Fruit fly (Drosophila melanogaster) whole organism, larva: Measurements from ENCODE around the gene fng.

ENCODE experiments used
- noc ChIP-seq: fragments of 200-800 bp; sonication (Bioruptor generic); optimal IDR thresholded peaks from 3 replicates; lab custom pipeline; 2019; ENCODE audit warnings: missing biosample characterization, mild to moderate bottlenecking, missing genetic modification characterization, moderate library complexity

fng gene

dm6 chr3L:20949371-20950135, at the start of gene fng:
Gene fng (minus strand): TSS chr3L:20949512.
- TF ChIP-seq noc (tag; lab: Kevin White, UChicago) = no peak

- TF ChIP-seq noc (tag; lab: Kevin White, UChicago) = no peak
Measured at dm6 chr3L:20991373-20991772, 42.1 kb upstream of the fng start, which contains the start of gene CG12984. Gene CG12984 (plus strand): TSS chr3L:20991673.

- no peak for TF ChIP-seq noc (tag; lab: Kevin White, UChicago)
Measured at dm6 chr3L:20990231-20990630, 40.9 kb upstream of the fng start.

dm6 chr3L:20988862-20989261, 39.5 kb upstream of the fng start:
- no peak for TF ChIP-seq noc (tag; lab: Kevin White, UChicago)

- TF ChIP-seq noc (tag; lab: Kevin White, UChicago) = no peak
Measured at dm6 chr3L:20987895-20988294, 38.6 kb upstream of the fng start.

- no peak for TF ChIP-seq noc (tag; lab: Kevin White, UChicago)
Measured at dm6 chr3L:20986929-20987363, 37.6 kb upstream of the fng start.

dm6 chr3L:20984414-20985208, 35.3 kb upstream of the fng start:
- no peak for TF ChIP-seq noc (tag; lab: Kevin White, UChicago)

- no peak for TF ChIP-seq noc (tag; lab: Kevin White, UChicago)
Measured at dm6 chr3L:20983309-20983708, 34.0 kb upstream of the fng start.

- TF ChIP-seq noc (tag; lab: Kevin White, UChicago) = no peak
Measured at dm6 chr3L:20982544-20982943, 33.2 kb upstream of the fng start.

dm6 chr3L:20981724-20982123, 32.4 kb upstream of the fng start:
- no peak for TF ChIP-seq noc (tag; lab: Kevin White, UChicago)

- TF ChIP-seq noc (tag; lab: Kevin White, UChicago) = no peak
Measured at dm6 chr3L:20980499-20980898, 31.2 kb upstream of the fng start.

dm6 chr3L:20976967-20977720, 27.8 kb upstream of the fng start:
- TF ChIP-seq noc (tag; lab: Kevin White, UChicago) = no peak

dm6 chr3L:20976383-20976782, 27.1 kb upstream of the fng start:
- TF ChIP-seq noc (tag; lab: Kevin White, UChicago) = no peak

- no peak for TF ChIP-seq noc (tag; lab: Kevin White, UChicago)
Measured at dm6 chr3L:20974600-20974999, 25.3 kb upstream of the fng start, which contains the start of gene CG33286. Gene CG33286 (minus strand): TSS chr3L:20974700.

- TF ChIP-seq noc (tag; lab: Kevin White, UChicago) = no peak
Measured at dm6 chr3L:20970563-20970962, 21.3 kb upstream of the fng start, which contains the start of gene CG33287. Gene CG33287 (minus strand): TSS chr3L:20970663.

- TF ChIP-seq noc (tag; lab: Kevin White, UChicago) = no peak
Measured at dm6 chr3L:20966662-20967061, 17.4 kb upstream of the fng start, which contains the start of gene CG12983. Gene CG12983 (minus strand): TSS chr3L:20966762.
